Worm (Caenorhabditis elegans): ENCODE results near the gene C27D6.11.
A peak's percentile ranks its signal among the peaks of the same experiment; 100 is the strongest.

The C27D6.11 gene

DNA sequence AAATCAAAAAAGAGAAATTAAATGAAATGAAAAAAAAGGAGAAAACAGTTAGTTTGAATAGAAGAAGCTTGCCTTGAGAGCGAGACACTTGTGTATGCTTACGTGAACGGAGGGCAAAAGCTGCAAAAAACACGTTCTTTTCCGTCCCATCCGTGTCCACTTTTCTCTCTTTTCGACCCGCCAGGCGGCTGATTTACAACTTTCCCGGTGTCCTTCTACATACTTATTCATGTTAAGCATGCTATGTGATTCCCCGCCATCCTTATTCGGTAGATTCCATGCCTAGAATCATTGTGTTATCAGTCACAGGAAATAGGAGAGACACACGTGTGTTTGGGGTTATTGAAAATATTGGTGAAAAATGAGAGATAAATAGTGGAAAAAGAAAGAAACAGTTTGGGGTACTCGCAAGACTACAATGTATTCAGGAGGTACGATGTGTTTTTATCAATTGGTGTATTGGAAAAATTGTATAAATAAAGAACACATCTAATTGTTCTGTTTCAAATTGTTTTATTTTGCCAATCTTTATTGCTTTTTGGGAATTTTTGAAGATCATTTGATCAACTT is 19.0 kb downstream of the C27D6.11 start, which contains the start of gene nas-29:
TSS of gene nas-29 (minus strand) at position 92 of the 570 bp plus-strand sequence.
- no peak for TF ChIP-seq nhr-102 (tag; optimal IDR thresholded peaks at IDR 0.05)
- no peak for TF ChIP-seq arid-1 (GFP tag; conservative IDR thresholded peaks at IDR 0.05)
- no peak for TF ChIP-seq ama-1 (optimal IDR thresholded peaks at IDR 0.05)
- TF ChIP-seq dmd-6 (GFP tag; IDR thresholded peaks at IDR 0.05), result peak; percentile 64; the same call in 1 of the 2 replicates
- no peak for TF ChIP-seq cey-2 (tag; optimal IDR thresholded peaks at IDR 0.05; ENCODE audit: borderline replicate concordance, insufficient read depth)
- TF ChIP-seq F49E8.2 (tag; optimal IDR thresholded peaks at IDR 0.05; ENCODE audit: borderline replicate concordance), result no peak
- no peak for TF ChIP-seq lim-7 (GFP tag; IDR thresholded peaks at IDR 0.05)
- TF ChIP-seq lin-1 (GFP tag; IDR thresholded peaks at IDR 0.05), result 0 out of 2 replicates have a peak, but pooled peaks have one; percentile 28
- TF ChIP-seq ceh-28 (tag; optimal IDR thresholded peaks at IDR 0.05), result no peak
- no peak for TF ChIP-seq T20F7.1 (GFP tag; optimal IDR thresholded peaks at IDR 0.05)
- no peak for TF ChIP-seq snpc-1.2 (GFP tag; IDR thresholded peaks at IDR 0.05)
- TF ChIP-seq daf-8 (GFP tag; IDR thresholded peaks at IDR 0.05), result no peak
- TF ChIP-seq nhr-48 (tag; optimal IDR thresholded peaks at IDR 0.05), result peak; percentile 42
- TF ChIP-seq nhr-77 (tag; optimal IDR thresholded peaks at IDR 0.05), result peak; percentile 76
- TF ChIP-seq unc-39 (tag; optimal IDR thresholded peaks at IDR 0.05), result no peak
- TF ChIP-seq nhr-76 (tag; optimal IDR thresholded peaks at IDR 0.05), result no peak
- TF ChIP-seq aly-2 (tag; optimal IDR thresholded peaks at IDR 0.05), result no peak
- TF ChIP-seq nhr-237 (tag; optimal IDR thresholded peaks at IDR 0.05), result no peak
- no peak for TF ChIP-seq daf-16 (GFP tag; optimal IDR thresholded peaks at IDR 0.05)
- TF ChIP-seq daf-16 (tag; optimal IDR thresholded peaks at IDR 0.05), result peak; percentile 82
- TF ChIP-seq dve-1 (tag; optimal IDR thresholded peaks at IDR 0.05; ENCODE audit: insufficient read depth), result peak; percentile 86
- TF ChIP-seq dmd-9 (GFP tag; IDR thresholded peaks at IDR 0.05), result no peak
- no peak for TF ChIP-seq ces-1 (GFP tag; optimal IDR thresholded peaks at IDR 0.05)
- no peak for TF ChIP-seq egl-27 (tag; optimal IDR thresholded peaks at IDR 0.05)
- TF ChIP-seq aha-1 (tag), result peak; percentile 95
- no peak for TF ChIP-seq vab-7 (GFP tag; IDR thresholded peaks at IDR 0.05)
- TF ChIP-seq Y5F2A.4 (GFP tag; optimal IDR thresholded peaks at IDR 0.05), result no peak
- no peak for TF ChIP-seq nhr-10 (tag; optimal IDR thresholded peaks at IDR 0.05)
- no peak for TF ChIP-seq unc-130 (GFP tag; optimal IDR thresholded peaks at IDR 0.05)
- peak; percentile 81 for TF ChIP-seq pqm-1 (tag; optimal IDR thresholded peaks at IDR 0.05)
- TF ChIP-seq pha-4 (GFP tag; IDR thresholded peaks at IDR 0.05), result no peak
- TF ChIP-seq pha-4 (tag; optimal IDR thresholded peaks at IDR 0.05), result no peak
- TF ChIP-seq spr-3 (GFP tag; optimal IDR thresholded peaks at IDR 0.05), result no peak
- TF ChIP-seq nhr-28 (tag; optimal IDR thresholded peaks at IDR 0.05), result peak; percentile 97
- no peak for TF ChIP-seq mdt-29 (GFP tag; IDR thresholded peaks at IDR 0.05)
- TF ChIP-seq hlh-30 (tag; optimal IDR thresholded peaks at IDR 0.05; ENCODE audit: insufficient read depth), result peak; percentile 49
- TF ChIP-seq Y105C5A.15 (GFP tag; IDR thresholded peaks at IDR 0.05), result no peak
- no peak for TF ChIP-seq lin-39 (tag; optimal IDR thresholded peaks at IDR 0.05)
- TF ChIP-seq zip-11 (GFP tag; IDR thresholded peaks at IDR 0.05), result no peak
- no peak for TF ChIP-seq duxl-1 (tag; optimal IDR thresholded peaks at IDR 0.05; ENCODE audit: poor library complexity)
- no peak for TF ChIP-seq zfp-3 (GFP tag; conservative IDR thresholded peaks at IDR 0.05)
- no peak for TF ChIP-seq tag-97 (GFP tag; IDR thresholded peaks at IDR 0.05)
- TF ChIP-seq hif-1 (tag; optimal IDR thresholded peaks at IDR 0.05), result no peak
- no peak for TF ChIP-seq ceh-82 (tag; optimal IDR thresholded peaks at IDR 0.05)
- peak in 1 of 2 experiments; percentile 89 for TF ChIP-seq mdl-1 (tag; optimal IDR thresholded peaks at IDR 0.05)
- no peak for TF ChIP-seq nhr-6 (tag; optimal IDR thresholded peaks at IDR 0.05)
- no peak for TF ChIP-seq F26F4.8 (GFP tag; conservative IDR thresholded peaks at IDR 0.05)
- TF ChIP-seq ceh-20 (GFP tag; IDR thresholded peaks at IDR 0.05), result no peak
- TF ChIP-seq lin-29 (GFP tag; IDR thresholded peaks at IDR 0.05), result no peak
- TF ChIP-seq mes-2 (tag; optimal IDR thresholded peaks at IDR 0.05; ENCODE audit: poor library complexity, severe bottlenecking), result no peak
- TF ChIP-seq zag-1 (tag; optimal IDR thresholded peaks at IDR 0.05), result no peak
